Worm (Caenorhabditis elegans) whole organism, L1 larva: ENCODE measurements around the gene Y25C1A.6.

ENCODE experiments used
- C04F5.9 ChIP-seq: sonication (generic microtip); optimal IDR thresholded peaks from 2 replicates; lab custom pipeline; 2016; ENCODE audit warnings: missing genetic modification characterization, missing compliant biosample characterization
- F16B12.6 ChIP-seq: fragments of 150-350 bp; optimal IDR thresholded peaks from 2 replicates; lab custom pipeline; 2014; ENCODE audit warnings: missing biosample characterization, missing genetic modification characterization
- Y116A8C.19 ChIP-seq: sonication (generic microtip); optimal IDR thresholded peaks from 2 replicates; lab custom pipeline; 2016; ENCODE audit warnings: missing compliant biosample characterization, missing genetic modification characterization, borderline replicate concordance
- aly-2 ChIP-seq: fragments of 150-350 bp; optimal IDR thresholded peaks from 2 replicates; lab custom pipeline; 2014; ENCODE audit warnings: missing biosample characterization, missing genetic modification characterization
- ama-1 ChIP-seq: fragments of 150-350 bp; optimal IDR thresholded peaks from 2 replicates; lab custom pipeline; 2014
- blmp-1 ChIP-seq: fragments of 150-350 bp; optimal IDR thresholded peaks from 2 replicates; lab custom pipeline; 2014; ENCODE audit warnings: missing biosample characterization, missing genetic modification characterization
- ceh-63 ChIP-seq: fragments of 200-800 bp; sonication (Bioruptor generic); optimal IDR thresholded peaks from 2 replicates; lab custom pipeline; 2018; ENCODE audit warnings: mild to moderate bottlenecking, missing genetic modification characterization, missing compliant biosample characterization
- ceh-88 ChIP-seq: fragments of 200-800 bp; sonication (Bioruptor generic); IDR thresholded peaks from 2 replicates; pipeline ENCODE4 v1.3.6; 2022; ENCODE audit warnings: missing genetic modification characterization, missing compliant biosample characterization
- dpl-1 ChIP-seq, 3 experiments: fragments of 150-350 bp in 2 of 3; sonication (generic microtip) in 1 of 3; optimal IDR thresholded peaks; 2 replicates each; lab custom pipeline; 2014 to 2017; ENCODE audit warnings: missing biosample characterization in 3 of 3, missing genetic modification characterization in 3 of 3, missing genetic modification reagents in 3 of 3
- efl-1 ChIP-seq, 4 experiments: fragments of 150-350 bp; optimal IDR thresholded peaks in 3 of 4; peaks in 1 of 4; 1 replicate in 1 of 4; 2 replicates in 3 of 4; lab custom pipeline; 2014; ENCODE audit warnings: missing biosample characterization in 2 of 4, missing genetic modification characterization in 2 of 4, missing genetic modification reagents in 2 of 4
- efl-3 ChIP-seq: fragments of 200-800 bp; sonication (Bioruptor generic); optimal IDR thresholded peaks from 2 replicates; lab custom pipeline; 2018; ENCODE audit warnings: mild to moderate bottlenecking, missing genetic modification characterization, missing compliant biosample characterization
- egl-13 ChIP-seq: sonication (generic microtip); optimal IDR thresholded peaks from 2 replicates; lab custom pipeline; 2016; ENCODE audit warnings: missing genotype, missing genetic modification reagents, missing genetic modification characterization, missing compliant biosample characterization
- elt-2 ChIP-seq: sonication (generic microtip); optimal IDR thresholded peaks from 2 replicates; lab custom pipeline; 2016; ENCODE audit warnings: missing genetic modification characterization, mild to moderate bottlenecking, inconsistent platforms, missing compliant biosample characterization, missing genetic modification reagents
- elt-3 ChIP-seq, 6 experiments: fragments of 150-350 bp in 1 of 6; sonication (generic microtip); optimal IDR thresholded peaks; 2 replicates each; lab custom pipeline; 2017 to 2018; ENCODE audit warnings: missing biosample characterization in 6 of 6, missing genetic modification characterization in 6 of 6, inconsistent platforms in 1 of 6
- fos-1 ChIP-seq: fragments of 150-350 bp; optimal IDR thresholded peaks from 2 replicates; lab custom pipeline; 2014; ENCODE audit warnings: missing biosample characterization, missing genetic modification characterization
- grh-1 ChIP-seq: fragments of 200-800 bp; sonication (Bioruptor generic); IDR thresholded peaks from 2 replicates; pipeline ENCODE4 v1.3.6; 2022; ENCODE audit warnings: missing genetic modification reagents, missing genetic modification characterization, missing compliant biosample characterization
- hlh-4 ChIP-seq: sonication (generic microtip); optimal IDR thresholded peaks from 2 replicates; lab custom pipeline; 2016; ENCODE audit warnings: mild to moderate bottlenecking, missing genetic modification characterization, missing compliant biosample characterization
- irx-1 ChIP-seq: sonication (generic microtip); optimal IDR thresholded peaks from 2 replicates; lab custom pipeline; 2016; ENCODE audit warnings: missing genetic modification characterization, missing compliant biosample characterization
- isw-1 ChIP-seq: fragments of 200-800 bp; sonication (Bioruptor generic); IDR thresholded peaks from 2 replicates; pipeline ENCODE4 v1.3.6; 2022; ENCODE audit warnings: missing genetic modification characterization, missing compliant biosample characterization
- jun-1 ChIP-seq: fragments of 150-350 bp; optimal IDR thresholded peaks from 2 replicates; lab custom pipeline; 2014; ENCODE audit warnings: missing biosample characterization, missing genetic modification reagents, missing genetic modification characterization
- lin-13 ChIP-seq: fragments of 150-350 bp; optimal IDR thresholded peaks from 2 replicates; lab custom pipeline; 2014; ENCODE audit warnings: missing biosample characterization, missing genetic modification reagents, missing genetic modification characterization
- lin-15B ChIP-seq: fragments of 150-350 bp; sonication (generic microtip); optimal IDR thresholded peaks from 3 replicates; lab custom pipeline; 2014; ENCODE audit warnings: missing biosample characterization, missing genetic modification characterization
- lin-35 ChIP-seq, 2 experiments: fragments of 150-350 bp; optimal IDR thresholded peaks; 2 replicates each; lab custom pipeline; 2014; ENCODE audit warnings: missing biosample characterization in 2 of 2, missing genetic modification characterization in 2 of 2, missing genetic modification reagents in 2 of 2
- mab-9 ChIP-seq: fragments of 200-800 bp; sonication (Bioruptor generic); IDR thresholded peaks from 2 replicates; pipeline ENCODE4 v1.3.6; 2022; ENCODE audit warnings: missing genetic modification reagents, missing genetic modification characterization, missing compliant biosample characterization
- mdl-1 ChIP-seq, 2 experiments: fragments of 150-350 bp; optimal IDR thresholded peaks; 2 replicates each; lab custom pipeline; 2014 to 2017; ENCODE audit warnings: missing biosample characterization in 2 of 2, missing genetic modification characterization in 2 of 2, inconsistent platforms in 1 of 2
- mef-2 ChIP-seq: fragments of 150-350 bp; optimal IDR thresholded peaks from 2 replicates; lab custom pipeline; 2014; ENCODE audit warnings: missing biosample characterization, missing genetic modification characterization
- mep-1 ChIP-seq: fragments of 150-350 bp; optimal IDR thresholded peaks from 2 replicates; lab custom pipeline; 2014; ENCODE audit warnings: missing biosample characterization, missing genetic modification characterization
- nhr-12 ChIP-seq: sonication (generic microtip); optimal IDR thresholded peaks from 2 replicates; lab custom pipeline; 2017; ENCODE audit warnings: missing biosample characterization, missing genetic modification characterization
- nhr-19 ChIP-seq: fragments of 200-800 bp; sonication (Bioruptor generic); conservative IDR thresholded peaks from 2 replicates; pipeline ENCODE4 v1.3.6; 2022; ENCODE audit warnings: missing genetic modification characterization, missing compliant biosample characterization
- nhr-20 ChIP-seq: sonication (generic microtip); optimal IDR thresholded peaks from 2 replicates; lab custom pipeline; 2016; ENCODE audit warnings: mild to moderate bottlenecking, missing genetic modification characterization, missing compliant biosample characterization
- nhr-237 ChIP-seq: fragments of 150-350 bp; optimal IDR thresholded peaks from 2 replicates; lab custom pipeline; 2014; ENCODE audit warnings: missing biosample characterization, missing genetic modification characterization
- nhr-28 ChIP-seq: fragments of 150-350 bp; optimal IDR thresholded peaks from 2 replicates; lab custom pipeline; 2014; ENCODE audit warnings: missing biosample characterization, missing genetic modification characterization
- nhr-47 ChIP-seq: sonication (generic microtip); optimal IDR thresholded peaks from 2 replicates; lab custom pipeline; 2016; ENCODE audit warnings: mild to moderate bottlenecking, missing genetic modification characterization, moderate library complexity, missing compliant biosample characterization
- nhr-85 ChIP-seq: sonication (generic microtip); peaks from one replicate; lab custom pipeline; 2016; ENCODE audit warnings: missing genetic modification characterization, inconsistent platforms, missing compliant biosample characterization
- pqm-1 ChIP-seq: sonication (generic microtip); optimal IDR thresholded peaks from 3 replicates; lab custom pipeline; 2017; ENCODE audit warnings: missing biosample characterization, missing genetic modification characterization
- snpc-4 ChIP-seq: fragments of 150-350 bp; optimal IDR thresholded peaks from 2 replicates; lab custom pipeline; 2014; ENCODE audit warnings: missing biosample characterization, missing genetic modification characterization
- swsn-7 ChIP-seq: sonication (generic microtip); optimal IDR thresholded peaks from 2 replicates; lab custom pipeline; 2016; ENCODE audit warnings: missing genetic modification characterization, missing compliant biosample characterization
- tbx-2 ChIP-seq: sonication (generic microtip); optimal IDR thresholded peaks from 2 replicates; lab custom pipeline; 2016; ENCODE audit warnings: missing genetic modification characterization, missing compliant biosample characterization
- tlp-1 ChIP-seq: fragments of 150-350 bp; optimal IDR thresholded peaks from 2 replicates; lab custom pipeline; 2014; ENCODE audit warnings: missing biosample characterization, missing genetic modification characterization
- unc-30 ChIP-seq: sonication (generic microtip); optimal IDR thresholded peaks from 2 replicates; lab custom pipeline; 2017; ENCODE audit warnings: missing biosample characterization, missing genetic modification characterization
- unc-62 ChIP-seq: fragments of 150-350 bp; optimal IDR thresholded peaks from 2 replicates; lab custom pipeline; 2014; ENCODE audit warnings: missing biosample characterization, missing genetic modification reagents, missing genetic modification characterization
- unc-98 ChIP-seq: fragments of 200-800 bp; sonication (Bioruptor generic); IDR thresholded peaks from 2 replicates; pipeline ENCODE4 v1.3.6; 2022; ENCODE audit warnings: missing genetic modification characterization, missing compliant biosample characterization
- vab-15 ChIP-seq: sonication (generic microtip); optimal IDR thresholded peaks from 2 replicates; lab custom pipeline; 2017; ENCODE audit warnings: missing genotype, mild to moderate bottlenecking, missing genetic modification characterization, missing compliant biosample characterization
- zag-1 ChIP-seq: fragments of 150-350 bp; optimal IDR thresholded peaks from 2 replicates; lab custom pipeline; 2014; ENCODE audit warnings: missing biosample characterization, missing genetic modification characterization
- zip-4 ChIP-seq: fragments of 200-800 bp; sonication (Bioruptor generic); optimal IDR thresholded peaks from 2 replicates; lab custom pipeline; 2018; ENCODE audit warnings: mild to moderate bottlenecking, missing genetic modification characterization, moderate library complexity, missing compliant biosample characterization
- ztf-4 ChIP-seq: fragments of 150-350 bp; optimal IDR thresholded peaks from 2 replicates; lab custom pipeline; 2014; ENCODE audit warnings: missing biosample characterization, missing genetic modification characterization

The Y25C1A.6 gene

DNA sequence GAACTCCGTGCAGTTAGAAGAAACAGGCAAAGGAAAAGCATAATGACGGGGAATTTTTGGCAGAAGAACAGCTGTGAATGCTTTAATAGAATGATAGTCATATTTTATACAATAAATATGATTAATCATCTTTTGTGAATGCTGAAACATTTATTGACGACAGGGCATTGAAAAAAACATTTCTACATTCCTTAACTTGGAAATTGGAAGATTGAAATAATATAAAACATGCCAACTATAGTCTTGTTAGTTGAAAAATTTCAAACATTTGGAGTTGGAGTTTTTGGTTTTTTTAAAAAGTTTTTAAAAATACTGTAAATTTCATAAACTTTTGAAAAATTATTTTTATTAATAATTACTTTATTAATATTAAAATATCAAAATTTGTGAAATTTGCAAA is 36.0 kb downstream of the Y25C1A.6 start, which contains the start of gene Y25C1A.14:
Y25C1A.14 (minus strand) TSS at position 101 of the 400 bp plus-strand sequence.
- no peak for TF ChIP-seq nhr-237 (tag; lab: Kevin White, UChicago)
- no peak for TF ChIP-seq elt-2 (tag; lab: Kevin White, UChicago)
- no peak for TF ChIP-seq nhr-28 (tag; lab: Kevin White, UChicago)
- no peak for TF ChIP-seq Y116A8C.19

DNA sequence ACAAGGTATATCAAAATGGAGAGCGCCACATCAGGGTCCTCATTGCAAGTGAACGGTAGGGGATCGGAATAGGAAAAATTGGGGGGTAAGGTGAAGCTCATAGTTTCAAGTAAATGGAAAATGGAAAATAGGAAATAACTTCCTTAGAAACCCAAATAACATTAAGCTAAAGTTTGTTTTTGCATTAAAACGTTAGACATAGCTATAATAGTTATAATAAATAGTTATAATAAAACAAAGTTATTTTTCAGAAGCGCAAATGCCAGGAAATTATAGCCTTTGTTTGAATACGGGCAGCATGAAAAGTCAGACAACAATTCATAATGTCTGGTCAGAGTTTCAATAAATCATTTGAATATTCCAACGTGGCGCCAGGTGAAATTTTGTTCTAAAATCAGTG is 39.7 kb downstream of the Y25C1A.6 start, which contains the start of gene srg-24:
srg-24 (minus strand) TSS at position 101 of the 400 bp plus-strand sequence.
- TF ChIP-seq nhr-85 (no peak), hlh-4 (tag; lab: Kevin White, UChicago) (no peak), nhr-12 (tag; lab: Kevin White, UChicago) (no peak), blmp-1 (tag; lab: Kevin White, UChicago) (no peak), tbx-2 (tag; lab: Kevin White, UChicago) (no peak), lin-15B (tag; lab: Kevin White, UChicago) (no peak), nhr-20 (tag; lab: Kevin White, UChicago) (no peak), unc-30 (no peak), dpl-1 (GFP tag; optimal IDR thresholded peaks at IDR 0.05; lab: Kevin White, UChicago) (no peak), nhr-19 (GFP tag; lab: Robert Waterston, UW) (no peak)

DNA sequence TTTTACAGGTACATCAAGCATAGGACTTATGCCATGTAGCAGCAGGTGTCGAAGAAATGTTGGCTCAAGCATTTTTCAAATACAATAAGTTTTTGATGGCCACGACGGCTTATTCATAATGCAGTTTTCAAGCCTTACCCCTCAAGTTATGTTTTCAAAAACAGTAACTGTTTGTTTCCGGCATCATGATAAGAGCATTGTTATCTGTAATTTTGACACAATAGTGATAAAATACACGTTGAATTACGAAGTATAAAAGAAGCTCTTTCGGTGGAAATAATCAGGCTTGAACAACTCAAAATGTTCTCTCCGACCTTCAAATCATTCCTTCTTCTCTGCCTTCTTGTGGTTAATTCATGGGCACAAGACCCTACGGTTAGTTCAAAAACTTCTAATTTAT is 41.1 kb downstream of the Y25C1A.6 start, which contains the start of gene clec-121:
clec-121 (plus strand) TSS at position 301 of the 400 bp plus-strand sequence.
- TF ChIP-seq lin-35 (GFP tag; optimal IDR thresholded peaks at IDR 0.05; lab: Kevin White, UChicago) (no peak), vab-15 (no peak), tlp-1 (tag; lab: Kevin White, UChicago) (no peak), lin-13 (GFP tag; lab: Kevin White, UChicago) (no peak), F16B12.6 (tag; lab: Kevin White, UChicago) (no peak), mep-1 (no peak), efl-3 (GFP tag; lab: Kevin White, UChicago) (no peak), egl-13 (no peak), aly-2 (tag; lab: Kevin White, UChicago) (no peak), zip-4 (GFP tag; lab: Kevin White, UChicago) (no peak), mab-9 (GFP tag; lab: Robert Waterston, UW) (no peak)

DNA sequence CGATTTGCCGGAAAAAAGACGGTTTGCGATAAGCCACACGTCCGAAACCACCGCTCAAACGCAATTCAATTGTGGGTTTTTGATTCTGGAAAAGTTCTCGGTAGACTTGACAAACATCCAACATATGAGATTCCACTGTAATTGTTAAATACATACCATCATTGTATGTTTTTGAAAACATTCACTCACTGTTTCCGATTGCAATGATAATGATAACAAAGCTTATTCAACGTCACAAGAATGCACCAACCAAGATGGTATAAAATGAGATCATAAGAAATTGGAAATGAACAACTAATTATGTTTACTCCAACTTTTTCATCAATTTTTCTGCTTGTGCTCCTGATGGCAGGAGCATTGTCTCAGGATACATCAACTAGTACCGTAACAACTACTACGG is 44.9 kb downstream of the Y25C1A.6 start, which contains the start of gene clec-122:
clec-122 (plus strand) TSS at position 301 of the 400 bp plus-strand sequence.
- TF ChIP-seq pqm-1 (tag; lab: Kevin White, UChicago) (no peak), nhr-12 (tag; lab: Kevin White, UChicago) (no peak), mab-9 (GFP tag; lab: Robert Waterston, UW) (no peak), F16B12.6 (tag; lab: Kevin White, UChicago) (no peak), aly-2 (tag; lab: Kevin White, UChicago) (no peak), mef-2 (tag; lab: Kevin White, UChicago) (no peak), isw-1 (no peak), blmp-1 (tag; lab: Kevin White, UChicago) (no peak), ztf-4 (tag; lab: Kevin White, UChicago) (no peak), snpc-4 (no peak), mdl-1 (tag; optimal IDR thresholded peaks at IDR 0.05; lab: Kevin White, UChicago) (no peak), unc-62 (GFP tag; lab: Kevin White, UChicago) (no peak), nhr-28 (tag; lab: Kevin White, UChicago) (no peak), swsn-7 (tag; lab: Kevin White, UChicago) (no peak)

DNA sequence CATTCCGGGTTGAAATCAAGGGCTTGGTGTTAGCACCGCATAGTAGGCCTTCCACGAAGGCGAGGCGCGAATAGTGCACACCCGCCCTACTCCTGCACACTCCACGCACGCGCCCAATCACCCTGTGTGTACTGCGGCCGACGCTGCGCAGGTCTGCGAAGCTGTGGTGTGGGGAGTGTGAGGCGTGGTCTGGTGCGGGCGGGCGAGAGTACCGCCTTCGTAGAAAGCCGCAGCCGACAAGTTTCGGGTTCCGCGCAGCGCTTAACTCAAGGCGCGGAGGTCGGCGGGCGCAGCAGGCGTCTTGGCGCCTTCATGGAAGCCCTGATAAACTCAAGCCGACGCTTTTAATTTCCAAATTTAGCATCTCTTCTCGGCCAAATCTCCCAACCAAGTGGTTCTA is 47.2 kb downstream of the Y25C1A.6 start:
- no peak for TF ChIP-seq mef-2 (tag; lab: Kevin White, UChicago)
- no peak for TF ChIP-seq elt-2 (tag; lab: Kevin White, UChicago)
- no peak for TF ChIP-seq zag-1 (tag; lab: Kevin White, UChicago)
- TF ChIP-seq grh-1 (GFP tag; lab: Robert Waterston, UW): no peak
- no peak for TF ChIP-seq elt-3 (tag; optimal IDR thresholded peaks at IDR 0.05; lab: Kevin White, UChicago)
- TF ChIP-seq hlh-4 (tag; lab: Kevin White, UChicago): no peak
- no peak for TF ChIP-seq unc-62 (GFP tag; lab: Kevin White, UChicago)
- no peak for TF ChIP-seq efl-1 (optimal IDR thresholded peaks at IDR 0.05; lab: Kevin White, UChicago)
- no peak for TF ChIP-seq efl-1 (GFP tag; optimal IDR thresholded peaks at IDR 0.05 in 1 of 2; lab: Kevin White, UChicago)
- no peak for TF ChIP-seq fos-1 (tag; lab: Kevin White, UChicago)
- TF ChIP-seq mdl-1 (tag; optimal IDR thresholded peaks at IDR 0.05; lab: Kevin White, UChicago): no peak
- TF ChIP-seq ceh-63 (GFP tag; lab: Kevin White, UChicago): no peak
- TF ChIP-seq ceh-88 (GFP tag; lab: Robert Waterston, UW): no peak
- TF ChIP-seq irx-1: no peak
- no peak for TF ChIP-seq aly-2 (tag; lab: Kevin White, UChicago)
- no peak for TF ChIP-seq jun-1 (tag; lab: Kevin White, UChicago)
- TF ChIP-seq ama-1 (lab: Kevin White, UChicago): no peak
- TF ChIP-seq C04F5.9: no peak
- no peak for TF ChIP-seq unc-98 (GFP tag; lab: Robert Waterston, UW)
- no peak for TF ChIP-seq nhr-47 (tag; lab: Kevin White, UChicago)
